Fruit fly (Drosophila melanogaster) whole organism: ENCODE measurements around the gene CG31862.

Experiments used
- CG8478 ChIP-seq: fragments of >200 bp; optimal IDR thresholded peaks from 2 replicates; lab custom pipeline; 2018; ENCODE audit warnings: inconsistent platforms
- Dll ChIP-seq: fragments of >200 bp; optimal IDR thresholded peaks from 2 replicates; lab custom pipeline; 2017
- EcR ChIP-seq, 2 experiments: fragments of >200 bp; optimal IDR thresholded peaks; 2 replicates each; lab custom pipeline; 2017; ENCODE audit warnings: missing biosample characterization in 2 of 2, missing genetic modification characterization in 2 of 2, missing genetic modification reagents in 2 of 2
- pan ChIP-seq: fragments of >200 bp; optimal IDR thresholded peaks from 2 replicates; lab custom pipeline; 2017
- psq ChIP-seq: fragments of >200 bp; optimal IDR thresholded peaks from 2 replicates; lab custom pipeline; 2017
- usp ChIP-seq: fragments of >200 bp; optimal IDR thresholded peaks from 2 replicates; lab custom pipeline; 2017; ENCODE audit warnings: missing biosample characterization, missing genetic modification characterization, mixed read lengths

dm6 chr2L:12374546-12375081, 36.0 kb downstream of the CG31862 start:
- TF ChIP-seq usp (GFP tag; lab: Kevin White, UChicago) (no peak), CG8478 (lab: Kevin White, UChicago) (no peak), pan (lab: Kevin White, UChicago) (no peak), Dll (lab: Kevin White, UChicago) (no peak), psq (no peak), EcR (GFP tag; optimal IDR thresholded peaks at IDR 0.05; lab: Kevin White, UChicago) (no peak)
